Worm (Caenorhabditis elegans) whole organism, young adult: ENCODE measurements around the gene fcho-1.

Experiments
- B0019.2 ChIP-seq: fragments of 200-800 bp; sonication (Bioruptor generic); conservative IDR thresholded peaks from 2 replicates; pipeline ENCODE4 v1.3.6; 2022; ENCODE audit warnings: missing genetic modification reagents, missing genetic modification characterization, missing compliant biosample characterization
- B0261.1 ChIP-seq: sonication (generic microtip); optimal IDR thresholded peaks from 2 replicates; lab custom pipeline; 2016; ENCODE audit warnings: mild to moderate bottlenecking, missing genetic modification characterization, moderate library complexity, missing compliant biosample characterization
- B0336.3 ChIP-seq: fragments of 200-800 bp; sonication (Bioruptor generic); IDR thresholded peaks from 2 replicates; pipeline ENCODE4 v1.3.6; 2022; ENCODE audit warnings: missing genetic modification characterization, missing compliant biosample characterization
- C06A6.2 ChIP-seq: fragments of 200-800 bp; sonication (Bioruptor generic); conservative IDR thresholded peaks from 2 replicates; pipeline ENCODE4 v1.3.6; 2022; ENCODE audit warnings: missing genetic modification characterization, missing compliant biosample characterization
- C17E4.6 ChIP-seq: fragments of 200-800 bp; sonication (Bioruptor generic); IDR thresholded peaks from 2 replicates; pipeline ENCODE4 v1.3.6; 2022; ENCODE audit warnings: missing genetic modification reagents, missing genetic modification characterization, missing compliant biosample characterization
- F10E7.11 ChIP-seq: sonication (generic microtip); optimal IDR thresholded peaks from 2 replicates; lab custom pipeline; 2017; ENCODE audit warnings: mild to moderate bottlenecking, missing genetic modification characterization, moderate library complexity, missing compliant biosample characterization
- F22D6.2 ChIP-seq: sonication (generic microtip); optimal IDR thresholded peaks from 2 replicates; lab custom pipeline; 2016; ENCODE audit warnings: mild to moderate bottlenecking, missing genetic modification characterization, missing compliant biosample characterization
- F37B4.10 ChIP-seq: fragments of 200-800 bp; sonication (Bioruptor generic); IDR thresholded peaks from 2 replicates; pipeline ENCODE4 v1.3.6; 2022; ENCODE audit warnings: missing genetic modification characterization, missing compliant biosample characterization
- F49E8.2 ChIP-seq: sonication (generic microtip); optimal IDR thresholded peaks from 3 replicates; lab custom pipeline; 2017; ENCODE audit warnings: missing genetic modification characterization, mild to moderate bottlenecking, missing compliant biosample characterization, antibody characterized with exemption, moderate library complexity; ENCODE audit not compliant: insufficient read depth
- F52B5.7 ChIP-seq: sonication (generic microtip); optimal IDR thresholded peaks from 2 replicates; lab custom pipeline; 2016; ENCODE audit warnings: mild to moderate bottlenecking, missing genetic modification characterization, missing compliant biosample characterization
- F55B11.4 ChIP-seq: sonication (generic microtip); optimal IDR thresholded peaks from 2 replicates; lab custom pipeline; 2016; ENCODE audit warnings: missing compliant biosample characterization, missing genetic modification characterization, borderline replicate concordance; ENCODE audit not compliant: insufficient read depth
- F57C9.4 ChIP-seq: sonication (generic microtip); optimal IDR thresholded peaks from 2 replicates; lab custom pipeline; 2017; ENCODE audit warnings: mild to moderate bottlenecking, missing genetic modification characterization, missing compliant biosample characterization
- T07F8.4 ChIP-seq: sonication (generic microtip); optimal IDR thresholded peaks from 2 replicates; lab custom pipeline; 2016; ENCODE audit warnings: mild to moderate bottlenecking, missing genetic modification characterization, moderate library complexity, missing compliant biosample characterization
- T26A5.8 ChIP-seq: sonication (generic microtip); optimal IDR thresholded peaks from 2 replicates; lab custom pipeline; 2016; ENCODE audit warnings: missing genetic modification characterization, missing compliant biosample characterization
- Y53F4B.3 ChIP-seq: fragments of 200-800 bp; sonication (Bioruptor generic); IDR thresholded peaks from 2 replicates; pipeline ENCODE4 v1.3.6; 2022; ENCODE audit warnings: missing genetic modification reagents, missing genetic modification characterization, missing compliant biosample characterization
- Y79H2A.3 ChIP-seq: fragments of 200-800 bp; sonication (Bioruptor generic); conservative IDR thresholded peaks from 2 replicates; pipeline ENCODE4 v1.3.6; 2022; ENCODE audit warnings: missing genetic modification reagents, missing genetic modification characterization, missing compliant biosample characterization
- Y95B8A.8 ChIP-seq: fragments of 200-800 bp; sonication (Bioruptor generic); IDR thresholded peaks from 2 replicates; pipeline ENCODE4 v1.3.6; 2022; ENCODE audit warnings: missing genetic modification reagents, missing genetic modification characterization, missing compliant biosample characterization
- aptf-3 ChIP-seq: fragments of 200-800 bp; sonication (Bioruptor generic); IDR thresholded peaks from 2 replicates; pipeline ENCODE4 v1.3.6; 2022; ENCODE audit warnings: missing genetic modification characterization, missing compliant biosample characterization
- attf-3 ChIP-seq: fragments of 200-800 bp; sonication (Bioruptor generic); conservative IDR thresholded peaks from 2 replicates; pipeline ENCODE4 v1.3.6; 2022; ENCODE audit warnings: missing genetic modification reagents, missing genetic modification characterization, missing compliant biosample characterization
- attf-6 ChIP-seq: fragments of 200-800 bp; sonication (Bioruptor generic); IDR thresholded peaks from 2 replicates; pipeline ENCODE4 v1.3.6; 2022; ENCODE audit warnings: missing genetic modification reagents, missing genetic modification characterization, missing compliant biosample characterization
- bed-2 ChIP-seq: fragments of 200-800 bp; sonication (Bioruptor generic); IDR thresholded peaks from 2 replicates; pipeline ENCODE4 v1.3.6; 2022; ENCODE audit warnings: missing genetic modification reagents, missing genetic modification characterization, missing compliant biosample characterization
- ccch-3 ChIP-seq: fragments of 200-800 bp; sonication (Bioruptor generic); optimal IDR thresholded peaks from 2 replicates; lab custom pipeline; 2018; ENCODE audit warnings: mild to moderate bottlenecking, missing genetic modification characterization, missing compliant biosample characterization
- ceh-27 ChIP-seq: fragments of 200-800 bp; sonication (Bioruptor generic); optimal IDR thresholded peaks from 2 replicates; lab custom pipeline; 2018; ENCODE audit warnings: mild to moderate bottlenecking, missing genetic modification characterization, moderate library complexity, missing compliant biosample characterization
- ceh-40 ChIP-seq: fragments of 200-800 bp; sonication (Bioruptor generic); IDR thresholded peaks from 2 replicates; pipeline ENCODE4 v1.3.6; 2022; ENCODE audit warnings: missing genetic modification characterization, missing compliant biosample characterization
- ceh-79 ChIP-seq: sonication (generic microtip); optimal IDR thresholded peaks from 2 replicates; lab custom pipeline; 2017; ENCODE audit warnings: mild to moderate bottlenecking, missing genetic modification characterization, missing compliant biosample characterization
- dox-1 ChIP-seq: fragments of 200-800 bp; sonication (Bioruptor generic); IDR thresholded peaks from 2 replicates; pipeline ENCODE4 v1.3.6; 2022; ENCODE audit warnings: missing genetic modification reagents, missing genetic modification characterization, missing compliant biosample characterization
- egrh-3 ChIP-seq: fragments of 200-800 bp; sonication (Bioruptor generic); IDR thresholded peaks from 2 replicates; pipeline ENCODE4 v1.3.6; 2022; ENCODE audit warnings: missing genetic modification reagents, missing genetic modification characterization, missing compliant biosample characterization
- ekl-4 ChIP-seq: fragments of 200-800 bp; sonication (Bioruptor generic); IDR thresholded peaks from 2 replicates; pipeline ENCODE4 v1.3.6; 2022; ENCODE audit warnings: missing genetic modification reagents, missing genetic modification characterization, missing compliant biosample characterization
- hlh-26 ChIP-seq: fragments of 200-800 bp; sonication (Bioruptor generic); conservative IDR thresholded peaks from 2 replicates; pipeline ENCODE4 v1.3.6; 2022; ENCODE audit warnings: missing genetic modification reagents, missing genetic modification characterization, missing compliant biosample characterization
- hrde-1 ChIP-seq: sonication (generic microtip); optimal IDR thresholded peaks from 2 replicates; lab custom pipeline; 2016; ENCODE audit warnings: missing genetic modification characterization, mild to moderate bottlenecking, missing compliant biosample characterization, moderate library complexity, missing genotype, missing genetic modification reagents, borderline replicate concordance
- hsf-1 ChIP-seq: fragments of 200-800 bp; sonication (Bioruptor generic); IDR thresholded peaks from 2 replicates; pipeline ENCODE4 v1.3.6; 2022; ENCODE audit warnings: missing genetic modification reagents, missing genetic modification characterization, missing compliant biosample characterization
- lin-40 ChIP-seq: sonication (generic microtip); optimal IDR thresholded peaks from 2 replicates; lab custom pipeline; 2016; ENCODE audit warnings: missing genetic modification characterization, mild to moderate bottlenecking, missing compliant biosample characterization, missing genotype, missing genetic modification reagents
- lir-1 ChIP-seq: fragments of 200-800 bp; sonication (Bioruptor generic); conservative IDR thresholded peaks from 2 replicates; pipeline ENCODE4 v1.3.6; 2022; ENCODE audit warnings: missing genetic modification reagents, missing genetic modification characterization, missing compliant biosample characterization
- lsy-27 ChIP-seq: sonication (generic microtip); optimal IDR thresholded peaks from 2 replicates; lab custom pipeline; 2017; ENCODE audit warnings: missing genetic modification characterization, mild to moderate bottlenecking, missing compliant biosample characterization, antibody characterized with exemption, missing genotype, borderline replicate concordance; ENCODE audit not compliant: insufficient read depth
- madf-6 ChIP-seq: fragments of 200-800 bp; sonication (Bioruptor generic); IDR thresholded peaks from 2 replicates; pipeline ENCODE4 v1.3.6; 2022; ENCODE audit warnings: missing genetic modification reagents, missing genetic modification characterization, missing compliant biosample characterization
- mcd-1 ChIP-seq: fragments of 200-800 bp; sonication (Bioruptor generic); IDR thresholded peaks from 2 replicates; pipeline ENCODE4 v1.3.6; 2022; ENCODE audit warnings: missing genetic modification reagents, missing genetic modification characterization, missing compliant biosample characterization
- mel-28 ChIP-seq: sonication (generic microtip); optimal IDR thresholded peaks from 2 replicates; lab custom pipeline; 2016; ENCODE audit warnings: borderline replicate concordance, mild to moderate bottlenecking, missing genetic modification characterization, missing compliant biosample characterization
- nhr-179 ChIP-seq: sonication (generic microtip); optimal IDR thresholded peaks from 2 replicates; lab custom pipeline; 2016; ENCODE audit warnings: mild to moderate bottlenecking, missing genetic modification characterization, missing compliant biosample characterization
- nhr-27 ChIP-seq: fragments of 200-800 bp; sonication (Bioruptor generic); optimal IDR thresholded peaks from 2 replicates; lab custom pipeline; 2018; ENCODE audit warnings: mild to moderate bottlenecking, missing genetic modification characterization, moderate library complexity, missing compliant biosample characterization
- pha-4 ChIP-seq: fragments of 150-350 bp; sonication (generic microtip); optimal IDR thresholded peaks from 2 replicates; lab custom pipeline; 2014; ENCODE audit warnings: missing biosample characterization, missing genetic modification reagents, missing genetic modification characterization
- rec-8 ChIP-seq, 2 experiments: sonication (generic microtip); optimal IDR thresholded peaks; 2 replicates each; lab custom pipeline; 2016; ENCODE audit warnings: mild to moderate bottlenecking in 2 of 2, missing genetic modification characterization in 2 of 2, missing genetic modification reagents in 2 of 2, missing genotype in 2 of 2, missing biosample characterization in 1 of 2, missing compliant biosample characterization in 1 of 2, moderate library complexity in 1 of 2
- rpc-1 ChIP-seq, 2 experiments: fragments of 150-350 bp in 1 of 2; sonication (generic microtip) in 1 of 2; optimal IDR thresholded peaks; 2 replicates each; lab custom pipeline; 2014 to 2018; ENCODE audit warnings: missing biosample characterization in 1 of 2, missing genetic modification characterization in 1 of 2, missing genetic modification reagents in 1 of 2, missing genotype in 1 of 2
- sea-2 ChIP-seq: fragments of 200-800 bp; sonication (Bioruptor generic); IDR thresholded peaks from 2 replicates; pipeline ENCODE4 v1.3.6; 2022; ENCODE audit warnings: missing genetic modification characterization, missing compliant biosample characterization
- snpc-1.3 ChIP-seq: sonication (generic microtip); optimal IDR thresholded peaks from 2 replicates; lab custom pipeline; 2017; ENCODE audit warnings: missing genetic modification characterization, mild to moderate bottlenecking, missing compliant biosample characterization, antibody characterized with exemption, moderate library complexity, missing genotype, missing genetic modification reagents; ENCODE audit not compliant: insufficient read depth
- zim-3 ChIP-seq: sonication (generic microtip); optimal IDR thresholded peaks from 2 replicates; lab custom pipeline; 2017; ENCODE audit warnings: mild to moderate bottlenecking, missing genetic modification characterization, moderate library complexity, missing compliant biosample characterization
- ztf-22 ChIP-seq: fragments of 200-800 bp; sonication (Bioruptor generic); optimal IDR thresholded peaks from 2 replicates; lab custom pipeline; 2018; ENCODE audit warnings: mild to moderate bottlenecking, missing genetic modification characterization, moderate library complexity, missing compliant biosample characterization
- ztf-26 ChIP-seq: sonication (generic microtip); optimal IDR thresholded peaks from 2 replicates; lab custom pipeline; 2017; ENCODE audit warnings: missing genetic modification characterization, missing compliant biosample characterization

fcho-1 gene

ce11 chrII:1309892-1310516 lies at the start of gene fcho-1, which contains the start of gene alh-6:
fcho-1 (plus strand) TSS chrII:1310515.
alh-6 (minus strand) TSS chrII:1310133.
- TF ChIP-seq F57C9.4, result no peak
- no peak for TF ChIP-seq aptf-3 (GFP tag; lab: Robert Waterston, UW)
- no peak for TF ChIP-seq ceh-40 (GFP tag; lab: Robert Waterston, UW)
- TF ChIP-seq mcd-1 (GFP tag; lab: Robert Waterston, UW), result peak; percentile 55
- TF ChIP-seq ztf-22 (GFP tag; lab: Kevin White, UChicago), result no peak
- TF ChIP-seq dox-1 (GFP tag; lab: Robert Waterston, UW), result peak; percentile 38; the same call in 1 of the 2 replicates
- TF ChIP-seq T07F8.4 (tag; lab: Kevin White, UChicago), result no peak
- no peak for TF ChIP-seq Y53F4B.3 (GFP tag; lab: Robert Waterston, UW)
- TF ChIP-seq zim-3 (tag; lab: Kevin White, UChicago), result no peak
- no peak for TF ChIP-seq ztf-26 (tag; lab: Kevin White, UChicago)
- no peak for TF ChIP-seq Y79H2A.3 (GFP tag; lab: Robert Waterston, UW)
- TF ChIP-seq sea-2, result no peak
- TF ChIP-seq pha-4 (tag; lab: Kevin White, UChicago), result no peak
- peak; percentile 25 for TF ChIP-seq F49E8.2 (tag; lab: Kevin White, UChicago)
- TF ChIP-seq C06A6.2 (GFP tag; lab: Robert Waterston, UW), result no peak
- TF ChIP-seq B0261.1 (tag; lab: Kevin White, UChicago), result no peak
- no peak for TF ChIP-seq snpc-1.3 (tag; lab: Kevin White, UChicago)
- no peak for TF ChIP-seq F10E7.11
- no peak for TF ChIP-seq attf-3 (GFP tag; lab: Robert Waterston, UW)
- TF ChIP-seq hrde-1 (tag; lab: Kevin White, UChicago), result no peak
- TF ChIP-seq ccch-3, result no peak
- no peak for TF ChIP-seq F22D6.2 (tag; lab: Kevin White, UChicago)
- TF ChIP-seq rpc-1 (optimal IDR thresholded peaks at IDR 0.05; lab: Kevin White, UChicago), result no peak
- TF ChIP-seq rpc-1 (tag; optimal IDR thresholded peaks at IDR 0.05; lab: Kevin White, UChicago), result no peak
- no peak for TF ChIP-seq ekl-4
- no peak for TF ChIP-seq B0019.2 (GFP tag; lab: Robert Waterston, UW)
- TF ChIP-seq bed-2, result no peak
- TF ChIP-seq egrh-3 (GFP tag; lab: Robert Waterston, UW), result no peak
- no peak for TF ChIP-seq nhr-179 (tag; lab: Kevin White, UChicago)
- TF ChIP-seq F52B5.7 (tag; lab: Kevin White, UChicago), result no peak
- TF ChIP-seq ceh-79 (tag; lab: Kevin White, UChicago), result no peak
- TF ChIP-seq F55B11.4, result no peak
- TF ChIP-seq madf-6, result peak; percentile 74
- no peak for TF ChIP-seq F37B4.10 (GFP tag; lab: Robert Waterston, UW)
- TF ChIP-seq hlh-26, result no peak
- no peak for TF ChIP-seq attf-6 (GFP tag; lab: Robert Waterston, UW)
- TF ChIP-seq lir-1 (GFP tag; lab: Robert Waterston, UW), result no peak
- TF ChIP-seq ceh-27 (GFP tag; lab: Kevin White, UChicago), result peak; percentile 55
- TF ChIP-seq B0336.3 (GFP tag; lab: Robert Waterston, UW), result no peak
- TF ChIP-seq Y95B8A.8 (GFP tag; lab: Robert Waterston, UW), result no peak
- TF ChIP-seq T26A5.8, result no peak
- TF ChIP-seq C17E4.6 (GFP tag; lab: Robert Waterston, UW), result no peak
- no peak for TF ChIP-seq rec-8 (tag; optimal IDR thresholded peaks at IDR 0.05; lab: Kevin White, UChicago)
- TF ChIP-seq mel-28 (tag; lab: Kevin White, UChicago), result no peak
- no peak for TF ChIP-seq lin-40 (tag; lab: Kevin White, UChicago)
- no peak for TF ChIP-seq lsy-27 (tag; lab: Kevin White, UChicago)
- no peak for TF ChIP-seq nhr-27 (tag; lab: Kevin White, UChicago)
- TF ChIP-seq hsf-1 (GFP tag; lab: Robert Waterston, UW), result no peak
